Worm (Caenorhabditis elegans) whole organism, L3 larva: Measurements from ENCODE around the gene catp-7.

ENCODE experiments used
- ZK546.5 ChIP-seq: sonication (generic microtip); optimal IDR thresholded peaks from 2 replicates; lab custom pipeline; 2017; ENCODE audit warnings: missing biosample characterization, missing genetic modification characterization
- ama-1 ChIP-seq: fragments of 150-350 bp; optimal IDR thresholded peaks from 2 replicates; lab custom pipeline; 2018
- ceh-9 ChIP-seq: sonication (generic microtip); optimal IDR thresholded peaks from 2 replicates; lab custom pipeline; 2018; ENCODE audit warnings: missing biosample characterization, missing genetic modification characterization
- daf-12 ChIP-seq: fragments of 150-350 bp; optimal IDR thresholded peaks from 2 replicates; lab custom pipeline; 2014; ENCODE audit warnings: missing biosample characterization, missing genetic modification reagents, missing genetic modification characterization
- egl-27 ChIP-seq: sonication (generic microtip); optimal IDR thresholded peaks from 4 replicates; lab custom pipeline; 2017; ENCODE audit warnings: missing biosample characterization, missing genetic modification reagents, missing genetic modification characterization
- elt-3 ChIP-seq, 3 experiments: fragments of 150-350 bp in 1 of 3; sonication (generic microtip) in 2 of 3; optimal IDR thresholded peaks; 2 replicates in 2 of 3; 4 replicates in 1 of 3; lab custom pipeline; 2014 to 2017; ENCODE audit warnings: missing biosample characterization in 3 of 3, missing genetic modification characterization in 3 of 3
- fkh-2 ChIP-seq: fragments of 150-350 bp; optimal IDR thresholded peaks from 2 replicates; lab custom pipeline; 2014; ENCODE audit warnings: missing biosample characterization, missing genetic modification reagents, missing genetic modification characterization
- hmg-11 ChIP-seq: sonication (generic microtip); optimal IDR thresholded peaks from 2 replicates; lab custom pipeline; 2016; ENCODE audit warnings: missing genetic modification characterization, missing compliant biosample characterization
- jun-1 ChIP-seq: fragments of 150-350 bp; optimal IDR thresholded peaks from 2 replicates; lab custom pipeline; 2014; ENCODE audit warnings: missing biosample characterization, missing genetic modification reagents, missing genetic modification characterization
- lin-15B ChIP-seq: fragments of 150-350 bp; optimal IDR thresholded peaks from 2 replicates; lab custom pipeline; 2014; ENCODE audit warnings: missing biosample characterization, missing genetic modification characterization
- mdl-1 ChIP-seq: fragments of 150-350 bp; optimal IDR thresholded peaks from 2 replicates; lab custom pipeline; 2014; ENCODE audit warnings: missing biosample characterization, missing genetic modification characterization
- mml-1 ChIP-seq: fragments of 150-350 bp; sonication (generic microtip); optimal IDR thresholded peaks from 3 replicates; lab custom pipeline; 2014; ENCODE audit warnings: missing biosample characterization, missing genetic modification characterization
- nfya-1 ChIP-seq: sonication (generic microtip); optimal IDR thresholded peaks from 2 replicates; lab custom pipeline; 2017; ENCODE audit warnings: missing genetic modification characterization, mild to moderate bottlenecking, missing compliant biosample characterization, antibody characterized with exemption, moderate library complexity; ENCODE audit not compliant: insufficient read depth
- nhr-23 ChIP-seq: fragments of 150-350 bp; optimal IDR thresholded peaks from 2 replicates; lab custom pipeline; 2014; ENCODE audit warnings: missing biosample characterization, missing genetic modification reagents, missing genetic modification characterization
- nhr-28 ChIP-seq: fragments of 150-350 bp; optimal IDR thresholded peaks from 2 replicates; lab custom pipeline; 2014; ENCODE audit warnings: missing biosample characterization, missing genetic modification characterization
- nhr-43 ChIP-seq: sonication (generic microtip); optimal IDR thresholded peaks from 2 replicates; lab custom pipeline; 2016; ENCODE audit warnings: mild to moderate bottlenecking, missing genetic modification characterization, missing compliant biosample characterization; ENCODE audit not compliant: poor library complexity, severe bottlenecking
- nhr-76 ChIP-seq: fragments of 150-350 bp; sonication (generic microtip); optimal IDR thresholded peaks from 5 replicates; lab custom pipeline; 2014; ENCODE audit warnings: missing biosample characterization, missing genetic modification characterization
- nhr-77 ChIP-seq: fragments of 150-350 bp; optimal IDR thresholded peaks from 2 replicates; lab custom pipeline; 2014; ENCODE audit warnings: missing biosample characterization, missing genetic modification characterization
- pha-4 ChIP-seq: fragments of 150-350 bp; optimal IDR thresholded peaks from 2 replicates; lab custom pipeline; 2014; ENCODE audit warnings: missing biosample characterization, missing genetic modification reagents, missing genetic modification characterization
- pqm-1 ChIP-seq: fragments of 150-350 bp; optimal IDR thresholded peaks from 2 replicates; lab custom pipeline; 2017; ENCODE audit warnings: missing biosample characterization, missing genetic modification characterization, inconsistent platforms
- skn-1 ChIP-seq: fragments of 150-350 bp; optimal IDR thresholded peaks from 2 replicates; lab custom pipeline; 2014; ENCODE audit warnings: missing biosample characterization, missing genetic modification characterization
- tbx-2 ChIP-seq: sonication (generic microtip); optimal IDR thresholded peaks from 2 replicates; lab custom pipeline; 2016; ENCODE audit warnings: mild to moderate bottlenecking, missing genetic modification characterization, missing compliant biosample characterization
- unc-39 ChIP-seq: sonication (generic microtip); optimal IDR thresholded peaks from 4 replicates; lab custom pipeline; 2017; ENCODE audit warnings: missing biosample characterization, missing genetic modification characterization
- ztf-11 ChIP-seq: fragments of 150-350 bp; optimal IDR thresholded peaks from 2 replicates; lab custom pipeline; 2014; ENCODE audit warnings: missing biosample characterization, missing genetic modification characterization
- ztf-4 ChIP-seq: fragments of 150-350 bp; optimal IDR thresholded peaks from 2 replicates; lab custom pipeline; 2014; ENCODE audit warnings: missing biosample characterization, missing genetic modification characterization

catp-7 gene

DNA sequence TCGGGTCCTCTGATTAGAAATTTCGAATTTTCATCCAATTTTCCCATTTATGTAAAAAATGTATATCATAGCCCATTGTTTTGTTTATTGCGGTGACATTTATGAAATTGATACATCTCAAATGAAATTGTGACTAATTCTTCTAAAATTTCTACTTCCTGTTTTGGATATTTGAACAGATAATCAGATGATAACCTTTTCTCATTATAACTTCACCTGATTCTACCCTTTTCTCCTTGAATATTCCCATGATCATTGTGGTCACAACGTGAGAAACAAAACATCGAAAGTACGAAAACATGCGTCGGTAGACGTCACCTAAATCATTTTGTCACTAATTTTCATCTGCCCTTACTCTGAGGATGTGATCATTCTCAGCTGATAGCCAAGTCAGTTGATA is 44.5 kb downstream of the catp-7 start:
- TF ChIP-seq jun-1 (tag; lab: Kevin White, UChicago): no peak
- TF ChIP-seq nfya-1 (tag; lab: Kevin White, UChicago): no peak

DNA sequence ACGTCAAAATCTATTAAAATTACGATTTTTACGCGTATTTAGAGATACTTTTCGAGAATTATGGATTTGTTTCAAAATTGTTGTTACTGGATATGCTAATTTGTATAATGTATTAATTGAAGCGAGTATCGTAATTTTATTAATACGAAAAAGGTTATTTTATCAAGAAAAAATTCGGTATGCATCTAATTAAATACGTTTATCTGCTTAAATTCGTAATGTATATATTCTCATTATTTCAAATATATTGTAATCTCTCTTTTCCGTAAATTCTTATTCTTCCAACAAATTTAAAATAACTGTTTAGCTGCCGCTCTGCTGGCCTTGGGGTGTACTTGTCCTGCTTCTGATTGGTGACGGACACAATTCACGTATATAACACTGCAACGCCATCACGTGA is 45.2 kb downstream of the catp-7 start, which contains the start of gene dgk-4:
TSS of gene dgk-4 (plus strand) at position 301 of the 400 bp plus-strand sequence.
- TF ChIP-seq mdl-1: no peak
- no peak for TF ChIP-seq nhr-23 (tag; lab: Kevin White, UChicago)
- no peak for TF ChIP-seq fkh-2 (tag; lab: Kevin White, UChicago)
- TF ChIP-seq pha-4: no peak
- TF ChIP-seq daf-12 (tag; lab: Kevin White, UChicago): no peak

DNA sequence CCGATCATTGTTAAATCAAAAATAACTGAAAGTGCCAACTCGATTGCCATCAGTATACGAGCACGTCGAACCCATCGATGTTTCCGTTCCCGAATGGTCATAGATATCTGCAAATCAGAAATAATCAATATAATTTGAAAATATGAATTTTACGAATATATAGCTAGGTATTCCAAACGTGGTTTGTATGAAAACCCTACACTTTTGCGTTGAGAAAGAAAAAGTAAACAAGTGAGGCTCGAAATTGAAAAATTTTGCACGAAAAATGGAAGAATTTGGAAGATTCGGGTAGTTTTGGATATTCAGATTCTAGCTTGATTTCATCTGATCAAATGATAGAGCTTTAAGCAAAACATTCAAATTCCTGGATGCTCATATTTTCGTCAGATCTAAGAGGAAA is 53.0 kb downstream of the catp-7 start, which contains the start of gene F42A9.9:
TSS of gene F42A9.9 (minus strand) at position 101 of the 400 bp plus-strand sequence.
- TF ChIP-seq nhr-43 (tag; lab: Kevin White, UChicago): no peak
- TF ChIP-seq ztf-11 (tag; lab: Kevin White, UChicago): no peak
- no peak for TF ChIP-seq skn-1 (tag; lab: Kevin White, UChicago)
- TF ChIP-seq ztf-4 (tag; lab: Kevin White, UChicago): no peak
- TF ChIP-seq lin-15B (tag; lab: Kevin White, UChicago): no peak
- TF ChIP-seq nhr-77 (tag; lab: Kevin White, UChicago): no peak
- no peak for TF ChIP-seq elt-3 (tag; optimal IDR thresholded peaks at IDR 0.05; lab: Kevin White, UChicago)
- no peak for TF ChIP-seq tbx-2 (tag; lab: Kevin White, UChicago)
- TF ChIP-seq pqm-1: no peak
- TF ChIP-seq nfya-1 (tag; lab: Kevin White, UChicago): no peak
- TF ChIP-seq hmg-11 (tag; lab: Kevin White, UChicago): no peak
- no peak for TF ChIP-seq ZK546.5
- no peak for TF ChIP-seq mml-1 (tag; lab: Kevin White, UChicago)
- no peak for TF ChIP-seq ceh-9
- TF ChIP-seq unc-39 (tag; lab: Kevin White, UChicago): no peak
- no peak for TF ChIP-seq ama-1 (lab: Kevin White, UChicago)
- no peak for TF ChIP-seq egl-27
- TF ChIP-seq nhr-76 (tag; lab: Kevin White, UChicago): no peak
- TF ChIP-seq nhr-28 (tag; lab: Kevin White, UChicago): no peak
- no peak for TF ChIP-seq pha-4
